Fruit fly (Drosophila melanogaster) whole organism, embryonic: ENCODE data around the gene CG10970.

Source experiments
- CG13424 ChIP-seq: fragments of 200-800 bp; sonication (Bioruptor generic); optimal IDR thresholded peaks from 2 replicates; lab custom pipeline; 2019; ENCODE audit warnings: missing biosample characterization, mild to moderate bottlenecking, missing genetic modification characterization, moderate library complexity
- CG13775 ChIP-seq: fragments of 200-800 bp; sonication (Bioruptor generic); optimal IDR thresholded peaks from 3 replicates; lab custom pipeline; 2017; ENCODE audit warnings: missing biosample characterization, mild to moderate bottlenecking, missing genetic modification characterization
- CG16779 ChIP-seq: fragments of 200-800 bp; sonication (Bioruptor generic); IDR thresholded peaks from 2 replicates; pipeline ENCODE4 v1.3.6; 2022; ENCODE audit warnings: missing biosample characterization, missing genetic modification characterization
- CG7357 ChIP-seq: fragments of 200-800 bp; sonication (Bioruptor generic); IDR thresholded peaks from 3 replicates; pipeline ENCODE4 v1.3.6; 2022; ENCODE audit warnings: missing biosample characterization, missing genetic modification characterization
- CG7963 ChIP-seq: fragments of 200-800 bp; sonication (Bioruptor generic); IDR thresholded peaks from 3 replicates; pipeline ENCODE4 v1.3.6; 2022; ENCODE audit warnings: missing biosample characterization, missing genetic modification characterization; ENCODE audit not compliant: partially characterized antibody
- Dfd ChIP-seq, 2 experiments: fragments of >200 bp; optimal IDR thresholded peaks; 2 replicates each; lab custom pipeline; 2017; ENCODE audit warnings: missing biosample characterization in 2 of 2, missing genetic modification characterization in 2 of 2
- Dll ChIP-seq: fragments of 200-800 bp; sonication (Bioruptor generic); IDR thresholded peaks from 4 replicates; pipeline ENCODE4 v1.3.6; 2022; ENCODE audit warnings: missing biosample characterization, missing genetic modification characterization; ENCODE audit not compliant: partially characterized antibody
- Lim3 ChIP-seq: fragments of 200-800 bp; sonication (Bioruptor generic); IDR thresholded peaks from 2 replicates; pipeline ENCODE4 v1.3.6; 2022; ENCODE audit warnings: missing biosample characterization, missing genetic modification characterization
- Nf-YC ChIP-seq: fragments of 200-800 bp; optimal IDR thresholded peaks from 3 replicates; lab custom pipeline; 2019; ENCODE audit warnings: missing biosample characterization, mild to moderate bottlenecking, missing genetic modification characterization, moderate library complexity
- az2 ChIP-seq: fragments of 200-800 bp; sonication (Bioruptor generic); optimal IDR thresholded peaks from 3 replicates; lab custom pipeline; 2016; ENCODE audit warnings: missing biosample characterization, missing genetic modification characterization
- bbx ChIP-seq: fragments of 200-800 bp; sonication (Bioruptor generic); IDR thresholded peaks from 2 replicates; pipeline ENCODE4 v1.3.6; 2022; ENCODE audit warnings: missing biosample characterization, missing genetic modification characterization; ENCODE audit not compliant: partially characterized antibody
- dimm ChIP-seq: fragments of 200-800 bp; sonication (Bioruptor generic); IDR thresholded peaks from 2 replicates; pipeline ENCODE4 v1.3.6; 2022; ENCODE audit warnings: missing biosample characterization, missing genetic modification characterization
- slbo ChIP-seq: fragments of 200-800 bp; sonication (Bioruptor generic); IDR thresholded peaks from 2 replicates; pipeline ENCODE4 v1.3.6; 2022; ENCODE audit warnings: missing biosample characterization, missing genetic modification characterization

DNA sequence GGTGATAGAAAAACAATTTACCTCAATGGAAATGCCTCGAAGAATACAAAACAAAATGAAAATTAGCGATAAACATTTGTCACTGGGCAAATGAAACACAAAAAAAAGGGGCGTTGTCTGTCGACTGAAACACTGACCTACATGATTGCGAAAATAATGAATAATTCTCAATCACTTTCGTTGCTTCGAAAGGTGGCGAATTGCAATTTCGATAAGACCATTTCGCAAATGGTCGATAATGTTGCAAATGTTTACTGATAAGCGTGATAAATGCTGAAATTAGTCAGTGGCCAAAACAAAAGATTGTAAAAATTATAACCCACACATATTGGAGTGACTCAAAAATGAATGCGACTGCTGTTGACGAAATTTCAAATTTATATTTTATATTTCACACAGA is 35.1 kb downstream of the CG10970 start:
- TF ChIP-seq CG13775 (GFP tag; lab: Kevin White, UChicago) (no peak), bbx (GFP tag; lab: Robert Waterston, UW) (no peak), az2 (no peak), dimm (GFP tag; lab: Robert Waterston, UW) (no peak), CG7357 (GFP tag; lab: Robert Waterston, UW) (no peak), Lim3 (GFP tag; lab: Robert Waterston, UW) (no peak), Dfd (GFP tag; optimal IDR thresholded peaks at IDR 0.05; lab: Kevin White, UChicago) (no peak), CG16779 (GFP tag; lab: Robert Waterston, UW) (no peak), CG13424 (tag; lab: Kevin White, UChicago) (no peak), CG7963 (GFP tag; lab: Robert Waterston, UW) (no peak), slbo (GFP tag; lab: Robert Waterston, UW) (no peak), Dll (GFP tag; lab: Robert Waterston, UW) (no peak), Nf-YC (tag; lab: Kevin White, UChicago) (no peak)
